Worm (Caenorhabditis elegans): ENCODE data around the gene gpa-13.

gpa-13 gene

DNA sequence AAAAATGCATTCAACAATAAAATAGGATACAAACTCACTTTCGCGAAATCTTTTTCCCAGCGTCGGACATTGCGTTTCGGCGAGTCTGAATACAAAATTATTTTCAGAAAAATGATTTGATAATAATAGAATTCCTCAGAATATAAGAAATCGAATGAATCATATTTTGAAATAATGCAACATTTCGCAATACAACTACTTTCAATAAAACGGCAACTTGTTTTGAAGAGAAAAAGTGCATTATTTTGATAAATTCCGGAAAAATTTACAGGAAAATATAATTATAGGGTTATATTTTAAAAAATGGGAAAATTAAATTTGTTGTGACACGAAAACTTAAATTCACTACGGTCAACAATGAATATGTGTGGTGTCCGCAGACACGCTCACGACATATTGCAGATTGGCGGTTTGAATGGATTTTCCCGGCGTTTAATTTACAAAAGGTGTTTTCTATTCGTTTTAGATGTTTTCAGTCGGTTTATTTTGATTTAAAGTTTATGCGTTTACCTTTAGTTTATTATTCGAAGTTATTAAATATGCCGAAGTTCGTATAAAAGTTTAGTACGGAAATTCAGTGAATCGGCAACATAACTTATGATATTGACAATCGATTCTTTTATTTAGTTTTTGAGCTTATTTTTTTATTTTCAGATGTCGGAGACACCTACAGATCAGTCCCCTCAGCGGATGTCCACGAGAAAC lies 8.7 kb upstream of the gpa-13 start, which contains the start of the genes abcf-1 and scc-3 (continued):
- TF ChIP-seq snpc-4 (GFP tag; optimal IDR thresholded peaks at IDR 0.05) (no peak), snpc-4 (tag; optimal IDR thresholded peaks at IDR 0.05) (peak in 1 of 4 experiments; percentile 43), nhr-27 (tag; optimal IDR thresholded peaks at IDR 0.05) (no peak), egl-44 (GFP tag; IDR thresholded peaks at IDR 0.05) (no peak), dox-1 (GFP tag; IDR thresholded peaks at IDR 0.05) (0 out of 2 replicates have a peak, but pooled peaks have one; percentile 14), attf-3 (GFP tag; conservative IDR thresholded peaks at IDR 0.05) (peak; percentile 64)

DNA sequence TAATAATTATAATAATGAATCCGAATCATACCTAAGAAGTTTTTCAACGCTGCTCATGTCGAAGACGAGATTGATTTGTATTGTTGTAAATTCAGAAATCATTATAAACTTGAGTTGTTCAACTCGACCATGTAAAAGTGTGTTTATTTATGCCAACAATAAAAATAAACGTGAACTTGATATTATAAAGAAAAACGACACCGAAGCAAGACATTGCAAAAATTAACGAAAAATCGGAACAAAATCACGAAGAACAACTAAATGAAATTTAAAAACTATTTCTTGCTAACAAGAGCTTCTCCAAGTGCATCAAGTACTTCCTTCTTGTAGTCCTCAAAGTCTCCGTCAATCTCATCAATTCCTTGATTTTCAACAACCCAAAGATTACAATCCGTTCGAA lies 6.2 kb upstream of the gpa-13 start, which contains the start of gene F18E2.15:
F18E2.15 (minus strand) TSS at position 101 of the 400 bp plus-strand sequence.
- TF ChIP-seq egrh-3 (GFP tag; IDR thresholded peaks at IDR 0.05) = no peak
- TF ChIP-seq fkh-3 (tag; optimal IDR thresholded peaks at IDR 0.05) = no peak
- TF ChIP-seq ceh-79 (tag; optimal IDR thresholded peaks at IDR 0.05) = no peak
- no peak for TF ChIP-seq let-526 (GFP tag; IDR thresholded peaks at IDR 0.05)

DNA sequence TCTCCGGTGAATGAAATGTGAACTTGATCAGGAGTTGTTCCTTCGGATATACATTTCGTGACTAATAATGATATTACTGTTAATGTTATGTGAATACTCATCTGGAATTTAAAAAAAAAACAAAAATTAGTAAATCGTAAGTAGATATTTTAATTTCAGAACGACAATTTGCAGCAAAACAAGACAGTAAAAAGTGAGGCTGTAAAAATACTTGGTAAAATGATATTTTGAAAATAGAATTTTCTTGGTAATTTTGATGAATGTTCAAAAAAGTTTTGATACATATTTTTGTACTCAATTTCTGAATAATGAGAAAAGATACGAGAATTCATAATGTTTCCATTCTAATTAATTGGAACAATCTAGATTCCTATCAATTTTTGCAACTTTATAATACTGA lies 4.9 kb upstream of the gpa-13 start, which contains the start of gene papl-1:
papl-1 (minus strand) TSS at position 101 of the 400 bp plus-strand sequence.
- TF ChIP-seq madf-10 (tag; optimal IDR thresholded peaks at IDR 0.05) (no peak), F57A8.1 (GFP tag; optimal IDR thresholded peaks at IDR 0.05) (no peak), die-1 (tag; optimal IDR thresholded peaks at IDR 0.05) (no peak), ccch-3 (GFP tag; optimal IDR thresholded peaks at IDR 0.05) (no peak), F37B4.10 (GFP tag; IDR thresholded peaks at IDR 0.05) (no peak), repo-1 (tag; optimal IDR thresholded peaks at IDR 0.05) (no peak), K11D2.4 (GFP tag; IDR thresholded peaks at IDR 0.05) (no peak)

DNA sequence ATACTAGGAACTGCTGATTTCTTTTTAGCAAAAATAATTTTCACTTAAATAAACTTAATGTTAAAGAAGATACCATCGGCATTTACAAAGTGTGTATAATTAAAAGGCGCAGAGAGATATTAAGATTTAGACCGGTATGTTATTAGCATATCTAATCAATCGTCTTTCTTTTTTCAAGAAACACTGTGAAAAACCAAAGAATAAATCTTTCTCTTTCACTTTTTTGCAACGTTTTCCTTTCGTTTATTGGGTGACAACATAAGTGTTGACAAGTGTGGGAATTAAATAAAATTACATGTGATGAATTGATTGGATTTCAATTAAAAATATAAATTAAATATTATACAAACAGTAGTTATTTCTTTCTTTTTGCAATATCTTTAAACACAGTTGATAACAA lies 2.3 kb downstream of the gpa-13 start, which contains the start of gene C15C8.8:
C15C8.8 (minus strand) TSS at position 101 of the 400 bp plus-strand sequence.
- TF ChIP-seq F52B5.7 (tag; optimal IDR thresholded peaks at IDR 0.05) (no peak), cebp-1 (GFP tag; IDR thresholded peaks at IDR 0.05) (no peak), cebp-1 (tag; optimal IDR thresholded peaks at IDR 0.05) (no peak)

DNA sequence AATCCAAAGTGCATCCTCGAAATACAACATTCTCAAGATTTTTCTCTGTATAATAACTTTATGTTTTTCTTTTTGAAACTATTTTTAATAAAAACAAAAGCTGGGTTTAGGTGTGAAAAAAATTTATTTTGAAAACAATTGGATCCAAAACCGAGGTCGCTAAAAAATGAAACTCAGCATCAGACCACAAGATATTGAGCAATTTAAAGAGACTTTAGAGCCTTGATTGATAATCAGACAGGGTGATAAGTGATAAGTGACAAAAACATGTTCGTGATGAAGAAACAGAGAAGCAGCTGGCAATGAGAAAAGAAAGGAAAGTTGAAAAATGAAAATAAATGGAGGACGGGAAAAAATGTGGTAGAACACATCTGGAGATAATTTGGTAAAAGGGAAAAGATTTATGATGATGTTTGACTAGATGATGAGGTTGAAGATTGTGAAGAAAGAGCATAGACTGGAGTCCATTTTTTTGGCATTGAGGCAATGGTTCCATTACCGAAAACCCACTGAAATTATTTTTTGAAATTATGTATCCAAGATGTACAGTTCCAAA lies 3.2 kb downstream of the gpa-13 start, which contains the start of gene C15C8.6:
C15C8.6 (minus strand) TSS at position 51 of the 556 bp plus-strand sequence.
- no peak for TF ChIP-seq ztf-25 (GFP tag; IDR thresholded peaks at IDR 0.05)
- TF ChIP-seq T07F8.4 (tag; optimal IDR thresholded peaks at IDR 0.05) = no peak
- TF ChIP-seq ztf-28 (GFP tag; IDR thresholded peaks at IDR 0.05) = no peak
- no peak for TF ChIP-seq madf-10 (tag; optimal IDR thresholded peaks at IDR 0.05)
- TF ChIP-seq snpc-3.4 (tag; optimal IDR thresholded peaks at IDR 0.05) = no peak

DNA sequence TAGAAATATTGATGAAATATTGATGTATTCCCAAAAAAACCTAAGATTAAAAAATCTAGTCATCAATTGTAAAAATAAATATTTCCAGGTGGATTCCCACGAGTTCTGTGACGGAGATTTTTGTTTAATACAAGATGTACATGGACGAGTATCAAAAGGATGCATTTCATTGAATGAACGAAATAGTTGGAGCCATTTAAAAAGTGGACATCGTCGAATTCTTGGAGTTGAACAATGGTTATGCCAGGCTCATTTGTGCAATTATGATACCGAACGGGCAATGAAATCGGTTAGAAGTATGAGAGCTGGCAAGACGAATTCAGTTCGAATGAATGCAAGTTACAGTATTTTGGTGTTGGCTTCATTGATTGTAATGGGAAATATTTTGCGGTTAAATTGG lies 5.2 kb downstream of the gpa-13 start:
- TF ChIP-seq aptf-2 (GFP tag; conservative IDR thresholded peaks at IDR 0.05) (no peak), mcd-1 (GFP tag; IDR thresholded peaks at IDR 0.05) (no peak), F22D6.2 (tag; optimal IDR thresholded peaks at IDR 0.05) (no peak), nfya-1 (tag; optimal IDR thresholded peaks at IDR 0.05; ENCODE audit: borderline replicate concordance, insufficient read depth) (no peak), lin-26 (GFP tag; IDR thresholded peaks at IDR 0.05) (no peak), sdz-38 (tag; optimal IDR thresholded peaks at IDR 0.05) (no peak), ZK185.1 (tag; optimal IDR thresholded peaks at IDR 0.05; ENCODE audit: poor library complexity, severe bottlenecking) (no peak), F49E8.2 (tag; optimal IDR thresholded peaks at IDR 0.05; ENCODE audit: insufficient read depth) (no peak), zim-3 (tag; optimal IDR thresholded peaks at IDR 0.05) (no peak), C17E4.6 (GFP tag; IDR thresholded peaks at IDR 0.05) (no peak), egl-44 (GFP tag; IDR thresholded peaks at IDR 0.05) (no peak), Y67H2A.10 (GFP tag; conservative IDR thresholded peaks at IDR 0.05) (no peak), somi-1 (GFP tag; optimal IDR thresholded peaks at IDR 0.05) (no peak), ets-4 (GFP tag; optimal IDR thresholded peaks at IDR 0.05) (no peak), mes-4 (tag; optimal IDR thresholded peaks at IDR 0.05) (no peak), chd-7 (tag; optimal IDR thresholded peaks at IDR 0.05) (no peak)
